Worm (Caenorhabditis elegans): Measurements from ENCODE around the gene H39E20.1.

DNA sequence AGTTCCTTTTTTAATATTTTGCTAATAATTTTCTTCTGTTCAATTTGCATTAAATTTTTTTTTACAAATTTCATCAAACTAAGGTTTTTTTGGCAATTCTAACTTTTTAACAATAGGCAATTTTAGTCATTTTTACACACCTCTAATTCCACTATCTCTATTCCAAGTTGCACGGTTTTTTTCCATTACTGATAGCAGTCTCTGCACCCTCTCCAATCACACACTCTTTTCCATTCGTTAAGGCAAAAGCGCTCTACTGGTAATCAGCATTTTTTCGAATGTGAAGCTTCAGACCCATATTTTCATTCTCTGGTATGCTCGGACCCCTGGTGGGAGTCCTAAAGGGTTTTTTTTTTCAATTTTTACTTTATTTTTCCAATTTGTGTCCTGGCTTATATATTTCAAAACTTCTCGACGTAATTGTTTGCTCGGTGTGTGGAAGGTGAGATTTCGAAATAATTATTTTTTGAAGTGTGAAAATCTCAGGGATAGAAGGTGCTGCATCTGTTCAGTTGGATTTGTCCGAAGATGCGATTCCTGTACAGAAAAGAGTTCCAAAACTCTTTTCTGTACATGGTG lies 19.4 kb upstream of the H39E20.1 start, which contains the start of the genes F19G12.4 and F19G12.8:
- TF ChIP-seq nhr-12 (tag; optimal IDR thresholded peaks at IDR 0.05) = no peak
- TF ChIP-seq nhr-237 (tag; optimal IDR thresholded peaks at IDR 0.05) = no peak
- TF ChIP-seq nhr-76 (tag; optimal IDR thresholded peaks at IDR 0.05) = no peak
- TF ChIP-seq ceh-43 (GFP tag; optimal IDR thresholded peaks at IDR 0.05) = no peak
- TF ChIP-seq lin-13 (tag; optimal IDR thresholded peaks at IDR 0.05) = no peak
- TF ChIP-seq elt-3 (tag; optimal IDR thresholded peaks at IDR 0.05) = no peak
- no peak for TF ChIP-seq mab-5 (tag; optimal IDR thresholded peaks at IDR 0.05)
